Worm (Caenorhabditis elegans): ENCODE data around the gene Y2H9A.6.

Y2H9A.6 gene

ce11 chrV:13485732-13486131, 42.1 kb downstream of the Y2H9A.6 start:
- TF ChIP-seq F52B5.7 (tag; optimal IDR thresholded peaks at IDR 0.05) (no peak), nhr-27 (tag; optimal IDR thresholded peaks at IDR 0.05) (no peak), somi-1 (GFP tag; optimal IDR thresholded peaks at IDR 0.05) (no peak), rpc-1 (optimal IDR thresholded peaks at IDR 0.05) (no peak), rpc-1 (tag; optimal IDR thresholded peaks at IDR 0.05) (no peak)

DNA sequence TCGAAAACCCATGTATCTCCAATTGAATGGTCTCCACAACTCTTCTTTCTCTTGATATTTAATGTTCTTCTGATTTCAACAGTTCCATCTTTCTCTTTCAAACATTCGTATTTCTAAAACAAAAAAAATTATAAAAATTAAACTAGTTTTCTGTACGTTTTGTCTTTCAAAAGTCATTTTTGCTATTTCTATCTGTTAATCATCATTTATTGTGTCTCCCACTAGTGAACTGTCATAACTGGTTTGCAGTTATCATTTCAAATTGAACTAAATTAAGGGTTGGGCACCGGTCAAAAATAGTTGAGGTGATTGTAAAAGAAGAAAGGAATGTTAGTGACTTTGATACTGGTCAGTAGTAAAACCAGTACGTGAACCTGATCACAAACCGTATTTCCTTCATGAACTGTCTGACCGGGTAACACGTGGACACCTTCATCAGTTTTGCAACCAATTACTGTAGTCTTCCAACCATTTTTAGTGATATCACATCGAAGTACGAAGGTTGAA, 44.7 kb downstream of the Y2H9A.6 start:
- TF ChIP-seq nhr-80 (tag; optimal IDR thresholded peaks at IDR 0.05) (no peak), lsl-1 (GFP tag; optimal IDR thresholded peaks at IDR 0.05) (no peak), him-1 (tag; optimal IDR thresholded peaks at IDR 0.05) (no peak), F55B11.4 (tag; optimal IDR thresholded peaks at IDR 0.05; ENCODE audit: borderline replicate concordance, insufficient read depth) (no peak), madf-8 (GFP tag; conservative IDR thresholded peaks at IDR 0.05) (no peak), athp-1 (tag; optimal IDR thresholded peaks at IDR 0.05) (no peak), K11D2.4 (GFP tag; IDR thresholded peaks at IDR 0.05) (no peak), dpff-1 (tag; optimal IDR thresholded peaks at IDR 0.05) (no peak), snpc-3.4 (tag; optimal IDR thresholded peaks at IDR 0.05) (no peak), B0019.2 (GFP tag; conservative IDR thresholded peaks at IDR 0.05) (no peak), Y56A3A.18 (GFP tag; IDR thresholded peaks at IDR 0.05) (no peak)

- no peak for TF ChIP-seq him-1 (tag; optimal IDR thresholded peaks at IDR 0.05)
- TF ChIP-seq ceh-40 (GFP tag; IDR thresholded peaks at IDR 0.05): no peak
- no peak for TF ChIP-seq F55B11.4 (tag; optimal IDR thresholded peaks at IDR 0.05; ENCODE audit: borderline replicate concordance, insufficient read depth)
- TF ChIP-seq D2030.7 (GFP tag; IDR thresholded peaks at IDR 0.05): no peak
- TF ChIP-seq ceh-58 (GFP tag; IDR thresholded peaks at IDR 0.05): no peak
- no peak for TF ChIP-seq fkh-3 (tag; optimal IDR thresholded peaks at IDR 0.05)
- no peak for TF ChIP-seq B0035.1 (tag; optimal IDR thresholded peaks at IDR 0.05)
- TF ChIP-seq atf-7 (tag; optimal IDR thresholded peaks at IDR 0.05): no peak
- no peak for TF ChIP-seq hmg-1.2 (GFP tag; IDR thresholded peaks at IDR 0.05)
- no peak for TF ChIP-seq hlh-26 (GFP tag; conservative IDR thresholded peaks at IDR 0.05)
Observed at ce11 chrV:13489830-13490229, 46.2 kb downstream of the Y2H9A.6 start, which contains the start of gene T10G3.3. TSS of gene T10G3.3 (minus strand) at chrV:13490199.

Data from whole organism, young adult.